Worm (Caenorhabditis elegans) whole organism, early embryonic: ENCODE results near the gene fbxc-48.

Experiments used
- F13C5.2 ChIP-seq: sonication (generic microtip); optimal IDR thresholded peaks from 2 replicates; lab custom pipeline; 2017; ENCODE audit warnings: mild to moderate bottlenecking, missing genetic modification characterization, inconsistent platforms, missing compliant biosample characterization
- aly-1 ChIP-seq: sonication (generic microtip); optimal IDR thresholded peaks from 2 replicates; lab custom pipeline; 2016; ENCODE audit warnings: missing genetic modification characterization, missing compliant biosample characterization
- ama-1 ChIP-seq: fragments of 150-350 bp; optimal IDR thresholded peaks from 2 replicates; lab custom pipeline; 2014
- scrt-1 ChIP-seq: fragments of 200-800 bp; sonication (Bioruptor generic); IDR thresholded peaks from 2 replicates; pipeline ENCODE4 v1.3.6; 2022; ENCODE audit warnings: missing genetic modification characterization, missing compliant biosample characterization
- tra-4 ChIP-seq: sonication (generic microtip); optimal IDR thresholded peaks from 2 replicates; lab custom pipeline; 2017; ENCODE audit warnings: missing genetic modification characterization, missing compliant biosample characterization

DNA sequence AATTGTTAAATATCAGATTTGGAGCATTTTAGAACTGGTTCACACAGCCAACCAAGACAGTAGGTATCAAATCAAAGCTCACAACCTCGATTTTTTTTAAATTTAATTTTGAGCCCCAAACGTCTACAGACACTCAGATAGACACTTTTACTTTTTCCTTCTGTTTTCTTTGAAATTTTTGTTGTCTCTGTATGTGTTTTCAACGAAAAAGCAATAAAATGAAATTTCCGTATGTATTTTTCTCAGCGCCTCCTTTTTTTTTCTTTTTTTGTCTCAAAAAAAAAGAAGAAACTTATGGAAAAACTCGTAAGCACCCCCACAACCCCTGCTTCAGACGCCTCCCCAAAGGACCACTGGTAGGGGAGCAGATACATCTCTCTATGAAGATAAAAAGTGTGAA is 33.1 kb upstream of the fbxc-48 start:
- TF ChIP-seq scrt-1 (GFP tag; lab: Robert Waterston, UW) (no peak), ama-1 (lab: Kevin White, UChicago) (no peak), tra-4 (tag; lab: Kevin White, UChicago) (no peak), aly-1 (tag; lab: Kevin White, UChicago) (no peak), F13C5.2 (tag; lab: Kevin White, UChicago) (no peak)
